Fruit fly (Drosophila melanogaster) whole organism, prepupa: ENCODE measurements around the gene ind.

Experiments
- CG10631 ChIP-seq: fragments of 200-800 bp; sonication (Bioruptor generic); optimal IDR thresholded peaks from 2 replicates; lab custom pipeline; 2016; ENCODE audit warnings: missing biosample characterization, missing genetic modification characterization
- CG10669 ChIP-seq: fragments of 200-800 bp; sonication (Bioruptor generic); optimal IDR thresholded peaks from 3 replicates; lab custom pipeline; 2018; ENCODE audit warnings: missing biosample characterization, mild to moderate bottlenecking, missing genetic modification characterization, moderate library complexity
- CG11294 ChIP-seq: fragments of 200-800 bp; sonication (Bioruptor generic); IDR thresholded peaks from 2 replicates; pipeline ENCODE4 v1.3.6; 2022; ENCODE audit warnings: missing biosample characterization, missing genetic modification characterization
- CG11762 ChIP-seq: fragments of 200-800 bp; sonication (Bioruptor generic); optimal IDR thresholded peaks from 3 replicates; lab custom pipeline; 2016; ENCODE audit warnings: missing biosample characterization, missing genetic modification characterization; ENCODE audit not compliant: insufficient read depth
- CG11902 ChIP-seq: fragments of 200-800 bp; sonication (Bioruptor generic); optimal IDR thresholded peaks from 3 replicates; lab custom pipeline; 2016; ENCODE audit warnings: missing biosample characterization, missing genetic modification characterization
- CG15336 ChIP-seq: fragments of 200-800 bp; sonication (Bioruptor generic); IDR thresholded peaks from 2 replicates; pipeline ENCODE4 v1.3.6; 2022; ENCODE audit warnings: missing biosample characterization, missing genetic modification characterization
- CG1621 ChIP-seq: fragments of 200-800 bp; sonication (Bioruptor generic); optimal IDR thresholded peaks from 3 replicates; lab custom pipeline; 2018; ENCODE audit warnings: missing biosample characterization, mild to moderate bottlenecking, missing genetic modification characterization
- CG3032 ChIP-seq: fragments of 200-800 bp; optimal IDR thresholded peaks from 2 replicates; lab custom pipeline; 2019; ENCODE audit warnings: missing biosample characterization, mild to moderate bottlenecking, missing genetic modification characterization, moderate library complexity
- CG31627 ChIP-seq: fragments of 200-800 bp; sonication (Bioruptor generic); optimal IDR thresholded peaks from 3 replicates; lab custom pipeline; 2016; ENCODE audit warnings: missing biosample characterization, missing genetic modification characterization
- CG34406 ChIP-seq: fragments of 200-800 bp; sonication (Bioruptor generic); optimal IDR thresholded peaks from 3 replicates; lab custom pipeline; 2016; ENCODE audit warnings: missing biosample characterization, missing genetic modification characterization
- CG3919 ChIP-seq: fragments of 200-800 bp; sonication (Bioruptor generic); optimal IDR thresholded peaks from 3 replicates; lab custom pipeline; 2016; ENCODE audit warnings: missing biosample characterization, missing genetic modification characterization
- CG4318 ChIP-seq: fragments of 200-800 bp; sonication (Bioruptor generic); optimal IDR thresholded peaks from 3 replicates; lab custom pipeline; 2017; ENCODE audit warnings: missing biosample characterization, mild to moderate bottlenecking, missing genetic modification characterization
- CG6163 ChIP-seq: fragments of 200-800 bp; sonication (Bioruptor generic); IDR thresholded peaks from 3 replicates; pipeline ENCODE4 v1.3.6; 2022; ENCODE audit warnings: missing biosample characterization, missing genetic modification characterization
- CG6276 ChIP-seq: fragments of 200-800 bp; sonication (Bioruptor generic); optimal IDR thresholded peaks from 2 replicates; lab custom pipeline; 2017; ENCODE audit warnings: missing biosample characterization, mild to moderate bottlenecking, missing genetic modification characterization
- CG6792 ChIP-seq: fragments of 200-800 bp; sonication (Bioruptor generic); optimal IDR thresholded peaks from 3 replicates; lab custom pipeline; 2016; ENCODE audit warnings: missing biosample characterization, missing genetic modification characterization
- CG6808 ChIP-seq: fragments of 200-800 bp; sonication (Bioruptor generic); optimal IDR thresholded peaks from 3 replicates; lab custom pipeline; 2017; ENCODE audit warnings: missing biosample characterization, missing genetic modification characterization, mild to moderate bottlenecking, moderate library complexity, missing genetic modification reagents
- CG6854 ChIP-seq: fragments of 200-800 bp; sonication (Bioruptor generic); optimal IDR thresholded peaks from 2 replicates; lab custom pipeline; 2017; ENCODE audit warnings: missing biosample characterization, mild to moderate bottlenecking, missing genetic modification characterization
- CG7368 ChIP-seq: fragments of 200-800 bp; sonication (Bioruptor generic); optimal IDR thresholded peaks from 3 replicates; lab custom pipeline; 2016; ENCODE audit warnings: missing biosample characterization, missing genetic modification characterization
- CG8319 ChIP-seq: fragments of 200-800 bp; sonication (Bioruptor generic); optimal IDR thresholded peaks from 3 replicates; lab custom pipeline; 2016; ENCODE audit warnings: missing biosample characterization, missing genetic modification characterization
- CG8632 ChIP-seq: fragments of 200-800 bp; sonication (Bioruptor generic); optimal IDR thresholded peaks from 3 replicates; lab custom pipeline; 2016; ENCODE audit warnings: missing biosample characterization, missing genetic modification characterization
- Eip93F ChIP-seq: fragments of 200-800 bp; sonication (Bioruptor generic); optimal IDR thresholded peaks from 2 replicates; lab custom pipeline; 2016; ENCODE audit warnings: missing biosample characterization, mild to moderate bottlenecking, missing genetic modification characterization
- Ets21C ChIP-seq: fragments of 200-800 bp; sonication (Bioruptor generic); optimal IDR thresholded peaks from 3 replicates; lab custom pipeline; 2016; ENCODE audit warnings: missing biosample characterization, missing genetic modification characterization
- Ets96B ChIP-seq: fragments of 200-800 bp; optimal IDR thresholded peaks from 2 replicates; lab custom pipeline; 2019; ENCODE audit warnings: missing biosample characterization, mild to moderate bottlenecking, missing genetic modification characterization, moderate library complexity
- Gug ChIP-seq: fragments of 200-800 bp; sonication (Bioruptor generic); IDR thresholded peaks from 2 replicates; pipeline ENCODE4 v1.3.6; 2022; ENCODE audit warnings: missing biosample characterization, missing genetic modification characterization
- Hr39 ChIP-seq: fragments of 200-800 bp; sonication (Bioruptor generic); optimal IDR thresholded peaks from 2 replicates; lab custom pipeline; 2016; ENCODE audit warnings: missing biosample characterization, missing genetic modification characterization
- Hr4 ChIP-seq: fragments of 200-800 bp; sonication (Bioruptor generic); optimal IDR thresholded peaks from 3 replicates; lab custom pipeline; 2016; ENCODE audit warnings: missing biosample characterization, missing genetic modification characterization
- Lpt ChIP-seq: fragments of 200-800 bp; sonication (Bioruptor generic); optimal IDR thresholded peaks from 3 replicates; lab custom pipeline; 2016; ENCODE audit warnings: missing biosample characterization, missing genetic modification characterization
- Met ChIP-seq: fragments of 200-800 bp; sonication (Bioruptor generic); optimal IDR thresholded peaks from 3 replicates; lab custom pipeline; 2016; ENCODE audit warnings: missing biosample characterization, missing genetic modification characterization
- OdsH ChIP-seq: fragments of 200-800 bp; sonication (Bioruptor generic); optimal IDR thresholded peaks from 3 replicates; lab custom pipeline; 2016; ENCODE audit warnings: missing biosample characterization, missing genetic modification characterization
- Sox102F ChIP-seq: fragments of 200-800 bp; sonication (Bioruptor generic); optimal IDR thresholded peaks from 2 replicates; lab custom pipeline; 2016; ENCODE audit warnings: missing biosample characterization, mild to moderate bottlenecking, missing genetic modification characterization
- Sox14 ChIP-seq: fragments of 200-800 bp; sonication (Bioruptor generic); optimal IDR thresholded peaks from 3 replicates; lab custom pipeline; 2016; ENCODE audit warnings: missing biosample characterization, missing genetic modification characterization
- Sox15 ChIP-seq: fragments of 200-800 bp; sonication (Bioruptor generic); optimal IDR thresholded peaks from 3 replicates; lab custom pipeline; 2016; ENCODE audit warnings: missing biosample characterization, missing genetic modification characterization
- achi ChIP-seq: fragments of 200-800 bp; sonication (Bioruptor generic); optimal IDR thresholded peaks from 3 replicates; lab custom pipeline; 2016; ENCODE audit warnings: missing biosample characterization, missing genetic modification characterization
- acj6 ChIP-seq: fragments of 200-800 bp; sonication (Bioruptor generic); optimal IDR thresholded peaks from 3 replicates; lab custom pipeline; 2016; ENCODE audit warnings: missing biosample characterization, missing genetic modification characterization
- cyc ChIP-seq: fragments of 200-800 bp; sonication (Bioruptor generic); optimal IDR thresholded peaks from 3 replicates; lab custom pipeline; 2016; ENCODE audit warnings: missing biosample characterization, missing genetic modification characterization
- dac ChIP-seq: fragments of 200-800 bp; sonication (Bioruptor generic); optimal IDR thresholded peaks from 2 replicates; lab custom pipeline; 2017; ENCODE audit warnings: missing biosample characterization, mild to moderate bottlenecking, missing genetic modification characterization
- dsx ChIP-seq: fragments of 200-800 bp; optimal IDR thresholded peaks from 3 replicates; lab custom pipeline; 2019; ENCODE audit warnings: missing biosample characterization, mild to moderate bottlenecking, missing genetic modification characterization, moderate library complexity; ENCODE audit not compliant: poor library complexity, severe bottlenecking
- eg ChIP-seq: fragments of 200-800 bp; sonication (Bioruptor generic); IDR thresholded peaks from 3 replicates; pipeline ENCODE4 v1.3.6; 2022; ENCODE audit warnings: missing biosample characterization, missing genetic modification characterization
- esn ChIP-seq: fragments of 200-800 bp; sonication (Bioruptor generic); optimal IDR thresholded peaks from 2 replicates; lab custom pipeline; 2016; ENCODE audit warnings: missing biosample characterization, mild to moderate bottlenecking, missing genetic modification characterization, moderate library complexity
- fd59A ChIP-seq: fragments of 200-800 bp; sonication (Bioruptor generic); optimal IDR thresholded peaks from 2 replicates; lab custom pipeline; 2017; ENCODE audit warnings: missing biosample characterization, mild to moderate bottlenecking, missing genetic modification characterization, missing genetic modification reagents
- fkh ChIP-seq: fragments of 200-800 bp; sonication (Bioruptor generic); optimal IDR thresholded peaks from 3 replicates; lab custom pipeline; 2017; ENCODE audit warnings: missing biosample characterization, mild to moderate bottlenecking, missing genetic modification characterization, moderate library complexity
- lz ChIP-seq: fragments of 200-800 bp; sonication (Bioruptor generic); optimal IDR thresholded peaks from 3 replicates; lab custom pipeline; 2016; ENCODE audit warnings: missing biosample characterization, missing genetic modification characterization
- net ChIP-seq: fragments of 200-800 bp; sonication (Bioruptor generic); optimal IDR thresholded peaks from 3 replicates; lab custom pipeline; 2016; ENCODE audit warnings: missing biosample characterization, missing genetic modification characterization
- pdm3 ChIP-seq: fragments of 200-800 bp; sonication (Bioruptor generic); optimal IDR thresholded peaks from 3 replicates; lab custom pipeline; 2016; ENCODE audit warnings: missing biosample characterization, missing genetic modification characterization
- salr ChIP-seq, 2 experiments: fragments of 200-800 bp; sonication (Bioruptor generic); optimal IDR thresholded peaks; 3 replicates each; lab custom pipeline; 2016 to 2018; ENCODE audit warnings: missing biosample characterization in 2 of 2, missing genetic modification characterization in 2 of 2, mild to moderate bottlenecking in 1 of 2
- spab ChIP-seq: fragments of 200-800 bp; sonication (Bioruptor generic); optimal IDR thresholded peaks from 2 replicates; lab custom pipeline; 2017; ENCODE audit warnings: missing biosample characterization, mild to moderate bottlenecking, missing genetic modification characterization, missing genetic modification reagents
- ss ChIP-seq, 2 experiments: fragments of 200-800 bp; sonication (Bioruptor generic); optimal IDR thresholded peaks; 2 replicates in 1 of 2; 3 replicates in 1 of 2; lab custom pipeline; 2017 to 2018; ENCODE audit warnings: mild to moderate bottlenecking in 2 of 2, missing biosample characterization in 2 of 2, missing genetic modification characterization in 2 of 2, moderate library complexity in 1 of 2
- svp ChIP-seq: fragments of 200-800 bp; sonication (Bioruptor generic); peaks from one replicate; lab custom pipeline; 2016; ENCODE audit warnings: missing biosample characterization, missing genetic modification characterization
- topi ChIP-seq: fragments of 200-800 bp; sonication (Bioruptor generic); optimal IDR thresholded peaks from 3 replicates; lab custom pipeline; 2016; ENCODE audit warnings: missing biosample characterization, missing genetic modification characterization

ind gene

dm6 chr3L:15006825-15007224, 36.9 kb downstream of the ind start (continued):
- TF ChIP-seq Lpt (GFP tag; lab: Kevin White, UChicago) (peak; percentile 74), CG6163 (GFP tag; lab: Robert Waterston, UW) (peak; percentile 91), CG10631 (GFP tag; lab: Kevin White, UChicago) (peak; percentile 87), achi (GFP tag; lab: Kevin White, UChicago) (peak; percentile 83), Hr39 (peak; percentile 62), CG1621 (tag; lab: Kevin White, UChicago) (peak; percentile 65), fd59A (GFP tag; lab: Kevin White, UChicago) (peak; percentile 54), Sox14 (GFP tag; lab: Kevin White, UChicago) (peak; percentile 77), Sox15 (peak; percentile 41), CG7368 (GFP tag; lab: Kevin White, UChicago) (peak; percentile 76), topi (peak; percentile 72), CG3919 (peak; percentile 86)

- no peak for TF ChIP-seq cyc (GFP tag; lab: Kevin White, UChicago)
- no peak for TF ChIP-seq fkh (GFP tag; lab: Kevin White, UChicago)
- peak; percentile 10 for TF ChIP-seq CG6276 (GFP tag; lab: Kevin White, UChicago)
- TF ChIP-seq CG11294 (GFP tag; lab: Robert Waterston, UW): no peak
- TF ChIP-seq CG10669 (GFP tag; lab: Kevin White, UChicago): peak; percentile 51
- TF ChIP-seq CG6163 (GFP tag; lab: Robert Waterston, UW): 0 out of 3 replicates have a peak, but pooled peaks have one; percentile 41
- TF ChIP-seq eg: no peak
- TF ChIP-seq Hr4 (GFP tag; lab: Kevin White, UChicago): peak; percentile 14
- TF ChIP-seq CG1621 (tag; lab: Kevin White, UChicago): peak; percentile 1
- no peak for TF ChIP-seq lz (GFP tag; lab: Kevin White, UChicago)
- peak; percentile 2 for TF ChIP-seq dac (GFP tag; lab: Kevin White, UChicago)
- no peak for TF ChIP-seq CG8319 (GFP tag; lab: Kevin White, UChicago)
- peak; percentile 52 for TF ChIP-seq fd59A (GFP tag; lab: Kevin White, UChicago)
- peak; percentile 10 for TF ChIP-seq pdm3 (GFP tag; lab: Kevin White, UChicago)
- TF ChIP-seq spab (GFP tag; lab: Kevin White, UChicago): peak; percentile 67
- peak; percentile 43 for TF ChIP-seq CG15336 (GFP tag; lab: Robert Waterston, UW)
- peak; percentile 67 for TF ChIP-seq dsx
- no peak for TF ChIP-seq Sox15
- no peak for TF ChIP-seq Hr39
- TF ChIP-seq topi: no peak
- peak; percentile 23 for TF ChIP-seq Sox14 (GFP tag; lab: Kevin White, UChicago)
- TF ChIP-seq acj6 (GFP tag; lab: Kevin White, UChicago): peak; percentile 35
- 0 out of 2 replicates have a peak, but pooled peaks have one; percentile 10 for TF ChIP-seq Gug
- peak; percentile 44 for TF ChIP-seq OdsH (GFP tag; lab: Kevin White, UChicago)
- no peak for TF ChIP-seq Ets21C (GFP tag; lab: Kevin White, UChicago)
- TF ChIP-seq Ets96B (tag; lab: Kevin White, UChicago): peak; percentile 71
- TF ChIP-seq CG6792: peak; percentile 30
- TF ChIP-seq CG3032 (tag; lab: Kevin White, UChicago): peak; percentile 50
- TF ChIP-seq svp (GFP tag; lab: Kevin White, UChicago): no peak
- TF ChIP-seq CG11762: no peak
- no peak for TF ChIP-seq esn (GFP tag; lab: Kevin White, UChicago)
- peak; percentile 42 to 61 for TF ChIP-seq ss (GFP tag; optimal IDR thresholded peaks at IDR 0.05; lab: Kevin White, UChicago)
- TF ChIP-seq CG6854: no peak
- TF ChIP-seq CG8632: no peak
- peak; percentile 9 for TF ChIP-seq Met (GFP tag; lab: Kevin White, UChicago)
- no peak for TF ChIP-seq Lpt (GFP tag; lab: Kevin White, UChicago)
- TF ChIP-seq CG4318: no peak
- peak; percentile 5 for TF ChIP-seq CG7368 (GFP tag; lab: Kevin White, UChicago)
- TF ChIP-seq salr (GFP tag; optimal IDR thresholded peaks at IDR 0.05; lab: Kevin White, UChicago): peak in 1 of 2 experiments; percentile 27
- TF ChIP-seq CG34406 (GFP tag; lab: Kevin White, UChicago): peak; percentile 16
- peak; percentile 61 for TF ChIP-seq CG6808 (GFP tag; lab: Kevin White, UChicago)
- TF ChIP-seq Eip93F (GFP tag; lab: Kevin White, UChicago): no peak
- peak; percentile 15 for TF ChIP-seq net (GFP tag; lab: Kevin White, UChicago)
- no peak for TF ChIP-seq Sox102F
- peak; percentile 2 for TF ChIP-seq CG31627 (GFP tag; lab: Kevin White, UChicago)
- no peak for TF ChIP-seq CG11902 (GFP tag; lab: Kevin White, UChicago)
These were observed 38.0 kb downstream of the ind start for dm6 chr3L:15005774-15006173.
